Fruit fly (Drosophila melanogaster): ENCODE data around the gene Mettl2.

dm6 chr3L:1663531-1663930 is 24.5 kb upstream of the Mettl2 start:
- TF ChIP-seq CG34406 (GFP tag; optimal IDR thresholded peaks at IDR 0.05) (no peak), Met (GFP tag; optimal IDR thresholded peaks at IDR 0.05) (no peak), CG31627 (GFP tag; optimal IDR thresholded peaks at IDR 0.05) (no peak), ss (GFP tag; optimal IDR thresholded peaks at IDR 0.05) (no peak), Smox (GFP tag; optimal IDR thresholded peaks at IDR 0.05) (no peak), vri (GFP tag; optimal IDR thresholded peaks at IDR 0.05) (no peak), Blimp-1 (GFP tag; optimal IDR thresholded peaks at IDR 0.05) (no peak)

All from whole organism, prepupa.